Worm (Caenorhabditis elegans): ENCODE results near the gene T25D10.1.

The T25D10.1 gene

ce11 chrII:6403233-6403632 is at the start of gene T25D10.1:
T25D10.1 (plus strand) TSS chrII:6403401.
- no peak for TF ChIP-seq Y53G8AR.9 (GFP tag; conservative IDR thresholded peaks at IDR 0.05)
- TF ChIP-seq T07F8.4 (tag; optimal IDR thresholded peaks at IDR 0.05) = no peak
- no peak for TF ChIP-seq him-1 (tag; optimal IDR thresholded peaks at IDR 0.05)
- TF ChIP-seq mes-4 (tag; optimal IDR thresholded peaks at IDR 0.05) = no peak
- TF ChIP-seq dox-1 (GFP tag; IDR thresholded peaks at IDR 0.05) = no peak
- no peak for TF ChIP-seq ccch-3 (GFP tag; optimal IDR thresholded peaks at IDR 0.05)
- no peak for TF ChIP-seq nhr-80 (tag; optimal IDR thresholded peaks at IDR 0.05)
- TF ChIP-seq ceh-91 (GFP tag; IDR thresholded peaks at IDR 0.05) = no peak
- no peak for TF ChIP-seq nhr-90 (tag; optimal IDR thresholded peaks at IDR 0.05)
- TF ChIP-seq ets-4 (GFP tag; optimal IDR thresholded peaks at IDR 0.05) = no peak

DNA sequence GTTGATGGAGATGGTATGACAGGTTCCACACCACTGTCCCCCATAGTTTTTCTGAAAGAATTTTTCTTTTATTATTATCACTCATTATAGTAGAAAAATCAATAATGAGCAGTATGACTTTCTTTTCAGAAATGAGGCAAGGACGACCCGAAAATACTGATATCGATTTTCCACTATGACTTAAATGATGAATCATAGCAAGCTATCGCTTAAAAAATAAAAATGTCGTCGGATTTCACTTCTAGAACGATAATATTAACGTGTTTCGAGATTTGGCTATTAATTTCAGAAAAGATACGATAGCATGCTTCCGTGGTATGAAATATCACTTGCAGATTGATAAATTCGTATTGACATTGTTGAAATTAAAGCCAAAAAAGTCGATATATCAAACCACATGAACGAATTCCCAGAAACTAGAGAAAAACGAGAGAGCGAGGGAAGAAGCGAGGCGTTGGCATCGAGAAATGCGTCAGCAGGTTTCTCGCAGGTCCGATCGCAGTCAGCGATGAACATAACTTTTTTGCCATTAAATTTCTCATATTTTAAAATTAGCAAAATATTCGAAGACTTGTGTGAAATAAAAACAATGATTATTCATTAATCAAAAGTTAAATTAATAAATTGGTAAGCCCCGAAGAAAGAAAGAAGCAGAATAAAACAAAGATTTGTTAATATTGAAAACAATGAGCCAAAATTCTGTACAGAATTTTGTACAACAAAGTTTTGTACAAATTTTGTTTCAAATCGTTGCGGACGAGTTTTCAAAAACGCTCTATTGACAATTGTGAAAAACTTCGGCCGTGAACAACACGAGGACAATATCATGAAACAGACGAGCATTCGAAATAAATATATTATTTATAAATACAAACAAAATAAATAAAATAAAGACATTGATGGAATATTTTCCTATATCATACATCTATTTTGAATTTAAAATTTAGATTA is 47.5 kb upstream of the T25D10.1 start, which contains the start of gene C32D5.11:
Gene C32D5.11 (minus strand): TSS at position 51 of the 951 bp plus-strand sequence.
- peak; percentile 16 for TF ChIP-seq tbp1 (GFP tag; optimal IDR thresholded peaks at IDR 0.05)
- TF ChIP-seq ztf-18 (tag; optimal IDR thresholded peaks at IDR 0.05) = peak; percentile 92
- peak; percentile 65 for TF ChIP-seq dox-1 (GFP tag; IDR thresholded peaks at IDR 0.05)
- TF ChIP-seq lsl-1 (GFP tag; optimal IDR thresholded peaks at IDR 0.05) = peak; percentile 53
- TF ChIP-seq K12H6.12 (tag; optimal IDR thresholded peaks at IDR 0.05) = peak; percentile 14
- no peak for TF ChIP-seq tbx-9 (tag; optimal IDR thresholded peaks at IDR 0.05; ENCODE audit: borderline replicate concordance)
- 0 out of 2 replicates have a peak, but pooled peaks have one; percentile 31 for TF ChIP-seq D2030.7 (GFP tag; IDR thresholded peaks at IDR 0.05)
- TF ChIP-seq let-526 (GFP tag; IDR thresholded peaks at IDR 0.05) = no peak
- TF ChIP-seq B0019.2 (GFP tag; conservative IDR thresholded peaks at IDR 0.05) = no peak
- TF ChIP-seq F23B12.7 (tag; optimal IDR thresholded peaks at IDR 0.05; ENCODE audit: insufficient read depth) = peak; percentile 70
- TF ChIP-seq sea-2 (GFP tag; IDR thresholded peaks at IDR 0.05) = no peak
- peak in 1 of 2 experiments; percentile 49 for TF ChIP-seq let-607 (tag; optimal IDR thresholded peaks at IDR 0.05)
- TF ChIP-seq B0336.3 (GFP tag; IDR thresholded peaks at IDR 0.05) = 0 out of 2 replicates have a peak, but pooled peaks have one; percentile 37
- TF ChIP-seq lin-54 (GFP tag; optimal IDR thresholded peaks at IDR 0.05) = peak; percentile 33
- TF ChIP-seq lin-35 (GFP tag; optimal IDR thresholded peaks at IDR 0.05) = peak in 1 of 3 experiments; percentile 72
- peak; percentile 35; the same call in 1 of the 2 replicates for TF ChIP-seq pbrm-1 (GFP tag; IDR thresholded peaks at IDR 0.05)
- no peak for TF ChIP-seq egrh-3 (GFP tag; IDR thresholded peaks at IDR 0.05)
- TF ChIP-seq nhr-80 (tag; optimal IDR thresholded peaks at IDR 0.05) = peak; percentile 40
- peak; percentile 55 for TF ChIP-seq lin-40 (tag; optimal IDR thresholded peaks at IDR 0.05)
- TF ChIP-seq hrde-1 (tag; optimal IDR thresholded peaks at IDR 0.05; ENCODE audit: borderline replicate concordance) = no peak
- peak; percentile 41; the same call in 1 of the 2 replicates for TF ChIP-seq zfh-2 (GFP tag; conservative IDR thresholded peaks at IDR 0.05)
- TF ChIP-seq efl-1 (GFP tag; optimal IDR thresholded peaks at IDR 0.05) = peak; percentile 22
- TF ChIP-seq attf-5 (GFP tag; optimal IDR thresholded peaks at IDR 0.05) = peak; percentile 83
- TF ChIP-seq F10E7.11 (tag; optimal IDR thresholded peaks at IDR 0.05) = no peak
- TF ChIP-seq hmg-1.2 (GFP tag; IDR thresholded peaks at IDR 0.05) = peak; percentile 69
- TF ChIP-seq nfya-1 (tag; optimal IDR thresholded peaks at IDR 0.05; ENCODE audit: borderline replicate concordance, insufficient read depth) = no peak
- no peak for TF ChIP-seq dpff-1 (tag; optimal IDR thresholded peaks at IDR 0.05)
- TF ChIP-seq Y79H2A.3 (GFP tag; conservative IDR thresholded peaks at IDR 0.05) = no peak
- peak; percentile 22 for TF ChIP-seq dpl-1 (GFP tag; optimal IDR thresholded peaks at IDR 0.05)
- TF ChIP-seq F33H1.4 (GFP tag; IDR thresholded peaks at IDR 0.05) = peak; percentile 42; the same call in 1 of the 2 replicates
- TF ChIP-seq attf-3 (GFP tag; conservative IDR thresholded peaks at IDR 0.05) = no peak
- TF ChIP-seq ceh-91 (GFP tag; IDR thresholded peaks at IDR 0.05) = 0 out of 2 replicates have a peak, but pooled peaks have one; percentile 13
- TF ChIP-seq cebp-1 (GFP tag; IDR thresholded peaks at IDR 0.05) = no peak
- TF ChIP-seq cebp-1 (tag; optimal IDR thresholded peaks at IDR 0.05) = peak; percentile 65
- TF ChIP-seq tlf-1 (GFP tag; optimal IDR thresholded peaks at IDR 0.05) = peak; percentile 7
- TF ChIP-seq mcd-1 (GFP tag; IDR thresholded peaks at IDR 0.05) = peak; percentile 66
- 0 out of 2 replicates have a peak, but pooled peaks have one; percentile 38 for TF ChIP-seq nfyb-1 (GFP tag; IDR thresholded peaks at IDR 0.05)
